Worm (Caenorhabditis elegans) whole organism, L1 larva: ENCODE measurements around the gene ced-5.

ENCODE experiments used
- C34B4.2 ChIP-seq: sonication (generic microtip); optimal IDR thresholded peaks from 2 replicates; lab custom pipeline; 2017; ENCODE audit warnings: mild to moderate bottlenecking, missing genetic modification characterization, missing compliant biosample characterization
- aly-2 ChIP-seq: fragments of 150-350 bp; optimal IDR thresholded peaks from 2 replicates; lab custom pipeline; 2014; ENCODE audit warnings: missing biosample characterization, missing genetic modification characterization
- ama-1 ChIP-seq: fragments of 150-350 bp; optimal IDR thresholded peaks from 2 replicates; lab custom pipeline; 2014
- ceh-8 ChIP-seq: fragments of 200-800 bp; sonication (Bioruptor generic); optimal IDR thresholded peaks from 2 replicates; lab custom pipeline; 2018; ENCODE audit warnings: mild to moderate bottlenecking, missing genetic modification characterization, moderate library complexity, missing compliant biosample characterization
- ceh-82 ChIP-seq, 3 experiments: fragments of 150-350 bp in 1 of 3; sonication (generic microtip) in 2 of 3; optimal IDR thresholded peaks; 2 replicates each; lab custom pipeline; 2014 to 2017; ENCODE audit warnings: missing biosample characterization in 3 of 3, missing genetic modification characterization in 3 of 3
- ceh-88 ChIP-seq: fragments of 200-800 bp; sonication (Bioruptor generic); IDR thresholded peaks from 2 replicates; pipeline ENCODE4 v1.3.6; 2022; ENCODE audit warnings: missing genetic modification characterization, missing compliant biosample characterization
- ces-1 ChIP-seq: fragments of 150-350 bp; optimal IDR thresholded peaks from 2 replicates; lab custom pipeline; 2014; ENCODE audit warnings: missing biosample characterization, missing genetic modification reagents, missing genetic modification characterization
- dsc-1 ChIP-seq: sonication (generic microtip); optimal IDR thresholded peaks from 2 replicates; lab custom pipeline; 2016; ENCODE audit warnings: mild to moderate bottlenecking, missing genetic modification characterization, missing compliant biosample characterization
- efl-1 ChIP-seq, 4 experiments: fragments of 150-350 bp; optimal IDR thresholded peaks in 3 of 4; peaks in 1 of 4; 1 replicate in 1 of 4; 2 replicates in 3 of 4; lab custom pipeline; 2014; ENCODE audit warnings: missing biosample characterization in 2 of 4, missing genetic modification characterization in 2 of 4, missing genetic modification reagents in 2 of 4
- efl-3 ChIP-seq: fragments of 200-800 bp; sonication (Bioruptor generic); optimal IDR thresholded peaks from 2 replicates; lab custom pipeline; 2018; ENCODE audit warnings: mild to moderate bottlenecking, missing genetic modification characterization, missing compliant biosample characterization
- egl-27 ChIP-seq, 2 experiments: fragments of 150-350 bp in 1 of 2; sonication (generic microtip); optimal IDR thresholded peaks; 3 replicates each; lab custom pipeline; 2017 to 2018; ENCODE audit warnings: missing biosample characterization in 2 of 2, missing genetic modification characterization in 2 of 2, missing genetic modification reagents in 2 of 2
- elt-2 ChIP-seq: sonication (generic microtip); optimal IDR thresholded peaks from 2 replicates; lab custom pipeline; 2016; ENCODE audit warnings: missing genetic modification characterization, mild to moderate bottlenecking, inconsistent platforms, missing compliant biosample characterization, missing genetic modification reagents
- elt-3 ChIP-seq, 6 experiments: fragments of 150-350 bp in 1 of 6; sonication (generic microtip); optimal IDR thresholded peaks; 2 replicates each; lab custom pipeline; 2017 to 2018; ENCODE audit warnings: missing biosample characterization in 6 of 6, missing genetic modification characterization in 6 of 6, inconsistent platforms in 1 of 6
- fkh-10 ChIP-seq: sonication (generic microtip); optimal IDR thresholded peaks from 2 replicates; lab custom pipeline; 2017; ENCODE audit warnings: missing biosample characterization, missing genetic modification reagents, missing genetic modification characterization
- fkh-4 ChIP-seq: sonication (generic microtip); optimal IDR thresholded peaks from 2 replicates; lab custom pipeline; 2016; ENCODE audit warnings: missing compliant biosample characterization, missing genetic modification characterization, borderline replicate concordance
- fkh-8 ChIP-seq: sonication (generic microtip); optimal IDR thresholded peaks from 2 replicates; lab custom pipeline; 2016; ENCODE audit warnings: mild to moderate bottlenecking, missing genetic modification characterization, missing compliant biosample characterization
- fos-1 ChIP-seq: fragments of 150-350 bp; optimal IDR thresholded peaks from 2 replicates; lab custom pipeline; 2014; ENCODE audit warnings: missing biosample characterization, missing genetic modification characterization
- hlh-17 ChIP-seq: fragments of 200-800 bp; sonication (Bioruptor generic); optimal IDR thresholded peaks from 2 replicates; lab custom pipeline; 2018; ENCODE audit warnings: missing genetic modification characterization, mild to moderate bottlenecking, missing compliant biosample characterization, moderate library complexity, borderline replicate concordance
- hpl-2 ChIP-seq: fragments of 150-350 bp; optimal IDR thresholded peaks from 2 replicates; lab custom pipeline; 2014; ENCODE audit warnings: missing biosample characterization, missing genetic modification reagents, missing genetic modification characterization
- jun-1 ChIP-seq: fragments of 150-350 bp; optimal IDR thresholded peaks from 2 replicates; lab custom pipeline; 2014; ENCODE audit warnings: missing biosample characterization, missing genetic modification reagents, missing genetic modification characterization
- lin-14 ChIP-seq: fragments of 200-800 bp; sonication (Bioruptor generic); optimal IDR thresholded peaks from 2 replicates; lab custom pipeline; 2018; ENCODE audit warnings: mild to moderate bottlenecking, missing genetic modification characterization, moderate library complexity, missing compliant biosample characterization
- lin-15B ChIP-seq: fragments of 150-350 bp; sonication (generic microtip); optimal IDR thresholded peaks from 3 replicates; lab custom pipeline; 2014; ENCODE audit warnings: missing biosample characterization, missing genetic modification characterization
- lin-35 ChIP-seq, 2 experiments: fragments of 150-350 bp; optimal IDR thresholded peaks; 2 replicates each; lab custom pipeline; 2014; ENCODE audit warnings: missing biosample characterization in 2 of 2, missing genetic modification characterization in 2 of 2, missing genetic modification reagents in 2 of 2
- lin-39 ChIP-seq: fragments of 150-350 bp; optimal IDR thresholded peaks from 2 replicates; lab custom pipeline; 2014; ENCODE audit warnings: missing biosample characterization, missing genetic modification reagents, missing genetic modification characterization
- lsy-2 ChIP-seq, 2 experiments: fragments of 150-350 bp; optimal IDR thresholded peaks; 2 replicates each; lab custom pipeline; 2014; ENCODE audit warnings: missing biosample characterization in 2 of 2, missing genetic modification characterization in 2 of 2
- mep-1 ChIP-seq: fragments of 150-350 bp; optimal IDR thresholded peaks from 2 replicates; lab custom pipeline; 2014; ENCODE audit warnings: missing biosample characterization, missing genetic modification characterization
- nhr-19 ChIP-seq: fragments of 200-800 bp; sonication (Bioruptor generic); conservative IDR thresholded peaks from 2 replicates; pipeline ENCODE4 v1.3.6; 2022; ENCODE audit warnings: missing genetic modification characterization, missing compliant biosample characterization
- nhr-20 ChIP-seq: sonication (generic microtip); optimal IDR thresholded peaks from 2 replicates; lab custom pipeline; 2016; ENCODE audit warnings: mild to moderate bottlenecking, missing genetic modification characterization, missing compliant biosample characterization
- nhr-237 ChIP-seq: fragments of 150-350 bp; optimal IDR thresholded peaks from 2 replicates; lab custom pipeline; 2014; ENCODE audit warnings: missing biosample characterization, missing genetic modification characterization
- nhr-28 ChIP-seq: fragments of 150-350 bp; optimal IDR thresholded peaks from 2 replicates; lab custom pipeline; 2014; ENCODE audit warnings: missing biosample characterization, missing genetic modification characterization
- nhr-47 ChIP-seq: sonication (generic microtip); optimal IDR thresholded peaks from 2 replicates; lab custom pipeline; 2016; ENCODE audit warnings: mild to moderate bottlenecking, missing genetic modification characterization, moderate library complexity, missing compliant biosample characterization
- nhr-71 ChIP-seq: sonication (generic microtip); optimal IDR thresholded peaks from 2 replicates; lab custom pipeline; 2016; ENCODE audit warnings: mild to moderate bottlenecking, missing genetic modification characterization, moderate library complexity, missing compliant biosample characterization
- nhr-77 ChIP-seq: fragments of 150-350 bp; optimal IDR thresholded peaks from 2 replicates; lab custom pipeline; 2014; ENCODE audit warnings: missing biosample characterization, missing genetic modification characterization
- nhr-85 ChIP-seq: sonication (generic microtip); peaks from one replicate; lab custom pipeline; 2016; ENCODE audit warnings: missing genetic modification characterization, inconsistent platforms, missing compliant biosample characterization
- nhr-90 ChIP-seq: sonication (generic microtip); optimal IDR thresholded peaks from 2 replicates; lab custom pipeline; 2016; ENCODE audit warnings: mild to moderate bottlenecking, missing genetic modification characterization, missing compliant biosample characterization; ENCODE audit not compliant: poor library complexity
- pag-3 ChIP-seq: sonication (generic microtip); optimal IDR thresholded peaks from 2 replicates; lab custom pipeline; 2017; ENCODE audit warnings: missing genetic modification characterization, mild to moderate bottlenecking, missing compliant biosample characterization, antibody characterized with exemption, borderline replicate concordance; ENCODE audit not compliant: insufficient read depth
- pax-3 ChIP-seq: fragments of 200-800 bp; sonication (Bioruptor generic); optimal IDR thresholded peaks from 2 replicates; lab custom pipeline; 2018; ENCODE audit warnings: mild to moderate bottlenecking, missing genetic modification characterization, moderate library complexity, missing compliant biosample characterization
- rnt-1 ChIP-seq: sonication (generic microtip); optimal IDR thresholded peaks from 2 replicates; lab custom pipeline; 2016; ENCODE audit warnings: mild to moderate bottlenecking, missing genetic modification characterization, moderate library complexity, missing compliant biosample characterization
- snpc-4 ChIP-seq: fragments of 150-350 bp; optimal IDR thresholded peaks from 2 replicates; lab custom pipeline; 2014; ENCODE audit warnings: missing biosample characterization, missing genetic modification characterization
- snu-23 ChIP-seq: sonication (generic microtip); optimal IDR thresholded peaks from 2 replicates; lab custom pipeline; 2016; ENCODE audit warnings: missing genetic modification characterization, missing compliant biosample characterization
- sox-4 ChIP-seq: sonication (generic microtip); optimal IDR thresholded peaks from 2 replicates; lab custom pipeline; 2016; ENCODE audit warnings: missing genetic modification characterization, missing compliant biosample characterization
- sptf-1 ChIP-seq: fragments of 150-350 bp; optimal IDR thresholded peaks from 2 replicates; lab custom pipeline; 2014; ENCODE audit warnings: missing biosample characterization, missing genetic modification characterization
- tbx-2 ChIP-seq: sonication (generic microtip); optimal IDR thresholded peaks from 2 replicates; lab custom pipeline; 2016; ENCODE audit warnings: missing genetic modification characterization, missing compliant biosample characterization
- tlp-1 ChIP-seq: fragments of 150-350 bp; optimal IDR thresholded peaks from 2 replicates; lab custom pipeline; 2014; ENCODE audit warnings: missing biosample characterization, missing genetic modification characterization
- unc-130 ChIP-seq: fragments of 150-350 bp; optimal IDR thresholded peaks from 2 replicates; lab custom pipeline; 2017; ENCODE audit warnings: missing biosample characterization, missing genetic modification characterization, inconsistent platforms
- unc-30 ChIP-seq: sonication (generic microtip); optimal IDR thresholded peaks from 2 replicates; lab custom pipeline; 2017; ENCODE audit warnings: missing biosample characterization, missing genetic modification characterization
- unc-62 ChIP-seq: fragments of 150-350 bp; optimal IDR thresholded peaks from 2 replicates; lab custom pipeline; 2014; ENCODE audit warnings: missing biosample characterization, missing genetic modification reagents, missing genetic modification characterization
- unc-98 ChIP-seq: fragments of 200-800 bp; sonication (Bioruptor generic); IDR thresholded peaks from 2 replicates; pipeline ENCODE4 v1.3.6; 2022; ENCODE audit warnings: missing genetic modification characterization, missing compliant biosample characterization
- vab-15 ChIP-seq: sonication (generic microtip); optimal IDR thresholded peaks from 2 replicates; lab custom pipeline; 2017; ENCODE audit warnings: missing genotype, mild to moderate bottlenecking, missing genetic modification characterization, missing compliant biosample characterization
- zip-4 ChIP-seq: fragments of 200-800 bp; sonication (Bioruptor generic); optimal IDR thresholded peaks from 2 replicates; lab custom pipeline; 2018; ENCODE audit warnings: mild to moderate bottlenecking, missing genetic modification characterization, moderate library complexity, missing compliant biosample characterization

Gene ced-5

DNA sequence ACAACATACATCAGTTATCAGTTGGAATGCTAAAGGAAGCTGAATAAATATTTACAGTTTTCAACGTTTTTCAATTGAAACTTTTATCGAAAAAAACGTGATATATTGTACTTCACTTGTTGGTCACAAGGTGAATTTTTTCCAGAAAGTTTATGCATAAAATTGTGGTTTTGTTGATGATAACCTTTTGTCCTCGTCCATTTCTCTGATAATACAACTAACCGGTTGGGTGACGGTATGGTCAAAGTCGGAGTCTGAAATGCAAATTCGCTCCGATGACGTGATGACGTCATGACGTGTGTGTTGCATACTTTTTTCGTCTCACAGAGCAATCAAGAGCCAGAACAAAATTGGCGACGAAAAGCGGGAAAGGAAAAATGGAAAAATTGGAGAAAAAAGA, 27.5 kb downstream of the ced-5 start:
- TF ChIP-seq nhr-19, result no peak; the same call in 1 of the 2 replicates
- peak; percentile 24 for TF ChIP-seq lin-14 (GFP tag; lab: Kevin White, UChicago)
- peak; percentile 4 for TF ChIP-seq ama-1 (lab: Kevin White, UChicago)
- no peak for TF ChIP-seq snpc-4
- no peak for TF ChIP-seq zip-4
- no peak for TF ChIP-seq fkh-8 (tag; lab: Kevin White, UChicago)
- no peak for TF ChIP-seq aly-2 (tag; lab: Kevin White, UChicago)
- TF ChIP-seq nhr-47 (tag; lab: Kevin White, UChicago), result peak; percentile 20
- TF ChIP-seq pax-3 (tag; lab: Kevin White, UChicago), result no peak
- peak; percentile 57 for TF ChIP-seq nhr-71 (tag; lab: Kevin White, UChicago)
- peak; percentile 15 for TF ChIP-seq nhr-20 (tag; lab: Kevin White, UChicago)
- peak in 1 of 2 experiments; percentile 8 for TF ChIP-seq lsy-2 (tag; optimal IDR thresholded peaks at IDR 0.05; lab: Kevin White, UChicago)
- TF ChIP-seq tlp-1, result no peak
- no peak for TF ChIP-seq efl-1 (optimal IDR thresholded peaks at IDR 0.05; lab: Kevin White, UChicago)
- TF ChIP-seq efl-1 (GFP tag; optimal IDR thresholded peaks at IDR 0.05 in 1 of 2; lab: Kevin White, UChicago), result peak in 1 of 2 experiments; percentile 82
- TF ChIP-seq lin-15B (tag; lab: Kevin White, UChicago), result no peak
- peak in 1 of 3 experiments; percentile 2 for TF ChIP-seq ceh-82 (tag; optimal IDR thresholded peaks at IDR 0.05; lab: Kevin White, UChicago)
- no peak for TF ChIP-seq unc-98
- no peak for TF ChIP-seq pag-3 (tag; lab: Kevin White, UChicago)
- TF ChIP-seq jun-1, result peak; percentile 14
- peak; percentile 3 for TF ChIP-seq nhr-90 (tag; lab: Kevin White, UChicago)
- TF ChIP-seq sptf-1 (tag; lab: Kevin White, UChicago), result no peak
- no peak for TF ChIP-seq fos-1
- TF ChIP-seq nhr-85 (tag; lab: Kevin White, UChicago), result no peak
- TF ChIP-seq lin-35 (GFP tag; optimal IDR thresholded peaks at IDR 0.05; lab: Kevin White, UChicago), result peak in 1 of 2 experiments; percentile 44
- no peak for TF ChIP-seq ceh-8 (GFP tag; lab: Kevin White, UChicago)
- no peak for TF ChIP-seq ces-1 (GFP tag; lab: Kevin White, UChicago)
- no peak for TF ChIP-seq hpl-2
- peak; percentile 94 for TF ChIP-seq elt-2 (tag; lab: Kevin White, UChicago)
- no peak for TF ChIP-seq tbx-2 (tag; lab: Kevin White, UChicago)
- no peak for TF ChIP-seq ceh-88 (GFP tag; lab: Robert Waterston, UW)
- TF ChIP-seq fkh-10 (GFP tag; lab: Kevin White, UChicago), result no peak

DNA sequence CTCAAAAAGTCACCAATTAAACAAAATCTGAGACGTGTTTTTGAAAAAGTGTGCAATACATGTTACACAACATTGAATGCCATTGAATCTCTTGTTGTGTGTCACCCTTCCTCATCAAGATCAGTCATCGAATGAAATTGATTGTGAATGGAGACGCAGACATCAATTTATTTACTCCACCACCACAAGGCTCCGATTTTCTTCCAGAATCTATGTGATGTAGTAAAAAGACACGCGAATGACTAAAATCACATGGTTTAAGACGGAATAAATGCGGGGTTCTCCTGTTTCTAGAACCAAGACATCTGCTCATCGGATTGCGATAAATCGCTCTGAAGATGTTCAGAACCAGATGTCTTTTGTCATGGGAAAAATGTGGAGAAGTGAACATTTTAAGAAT, 28.8 kb downstream of the ced-5 start:
- TF ChIP-seq nhr-28, result no peak
- peak; percentile 39 for TF ChIP-seq snu-23 (GFP tag; lab: Kevin White, UChicago)
- peak; percentile 94 for TF ChIP-seq fkh-4
- peak; percentile 53 for TF ChIP-seq nhr-71 (tag; lab: Kevin White, UChicago)
- TF ChIP-seq vab-15 (tag; lab: Kevin White, UChicago), result no peak
- TF ChIP-seq unc-30 (tag; lab: Kevin White, UChicago), result no peak
- no peak for TF ChIP-seq aly-2 (tag; lab: Kevin White, UChicago)
- TF ChIP-seq mep-1 (tag; lab: Kevin White, UChicago), result peak; percentile 41
- TF ChIP-seq C34B4.2 (tag; lab: Kevin White, UChicago), result no peak
- no peak for TF ChIP-seq ceh-88 (GFP tag; lab: Robert Waterston, UW)
- no peak for TF ChIP-seq sox-4 (tag; lab: Kevin White, UChicago)
- no peak for TF ChIP-seq ceh-82 (tag; optimal IDR thresholded peaks at IDR 0.05; lab: Kevin White, UChicago)
- TF ChIP-seq efl-3 (GFP tag; lab: Kevin White, UChicago), result no peak
- TF ChIP-seq elt-3 (tag; optimal IDR thresholded peaks at IDR 0.05; lab: Kevin White, UChicago), result no peak
- no peak for TF ChIP-seq hlh-17 (GFP tag; lab: Kevin White, UChicago)
- no peak for TF ChIP-seq nhr-237
- peak; percentile 51 for TF ChIP-seq rnt-1 (tag; lab: Kevin White, UChicago)
- TF ChIP-seq elt-2 (tag; lab: Kevin White, UChicago), result no peak
- TF ChIP-seq dsc-1 (tag; lab: Kevin White, UChicago), result peak; percentile 99
- no peak for TF ChIP-seq unc-62
- TF ChIP-seq pag-3 (tag; lab: Kevin White, UChicago), result peak; percentile 77
- no peak for TF ChIP-seq lin-39 (tag; lab: Kevin White, UChicago)
- TF ChIP-seq efl-1 (optimal IDR thresholded peaks at IDR 0.05; lab: Kevin White, UChicago), result no peak
- TF ChIP-seq efl-1 (GFP tag; optimal IDR thresholded peaks at IDR 0.05 in 1 of 2; lab: Kevin White, UChicago), result peak in 1 of 2 experiments; percentile 78
- TF ChIP-seq pax-3 (tag; lab: Kevin White, UChicago), result no peak
- TF ChIP-seq ceh-8 (GFP tag; lab: Kevin White, UChicago), result no peak
- TF ChIP-seq nhr-77 (tag; lab: Kevin White, UChicago), result no peak
- peak; percentile 50 for TF ChIP-seq unc-130 (tag; lab: Kevin White, UChicago)
- TF ChIP-seq unc-98, result no peak
- no peak for TF ChIP-seq egl-27 (tag; optimal IDR thresholded peaks at IDR 0.05; lab: Kevin White, UChicago)
